Fruit fly (Drosophila melanogaster): ENCODE measurements around the gene CG31459.

DNA sequence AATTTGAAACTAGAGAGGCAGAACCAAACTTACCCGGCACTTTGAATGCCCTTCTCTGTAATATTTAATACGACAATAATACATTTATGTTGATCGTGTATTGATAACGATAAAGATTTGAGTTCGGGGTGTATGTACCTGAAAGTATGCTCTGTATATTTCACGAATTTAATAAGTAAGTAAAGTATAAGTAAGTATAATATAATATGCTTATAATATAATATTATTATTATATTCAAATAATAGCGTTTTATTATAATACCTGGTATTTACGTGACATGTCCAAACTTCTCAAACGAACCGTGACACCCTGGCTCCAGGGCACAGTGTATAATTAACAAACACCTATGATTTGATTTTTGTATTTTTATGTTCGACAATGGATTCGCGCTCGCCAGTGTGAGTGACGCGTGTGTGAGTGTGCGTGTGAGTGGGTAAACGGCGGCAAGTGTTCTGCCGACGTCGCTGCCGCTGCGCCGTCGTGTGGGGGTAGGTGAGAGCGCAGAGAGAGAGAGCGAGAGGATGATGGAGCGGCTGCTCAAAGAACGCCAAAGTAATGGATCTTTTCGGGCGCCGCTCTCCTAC, 49.0 kb downstream of the CG31459 start:
- TF ChIP-seq usp (GFP tag; optimal IDR thresholded peaks at IDR 0.05) (no peak), pan (optimal IDR thresholded peaks at IDR 0.05) (no peak), Dll (optimal IDR thresholded peaks at IDR 0.05) (peak; percentile 82), CG8478 (optimal IDR thresholded peaks at IDR 0.05) (no peak), EcR (GFP tag; optimal IDR thresholded peaks at IDR 0.05) (no peak), psq (optimal IDR thresholded peaks at IDR 0.05) (no peak)

Data from whole organism.